Fruit fly (Drosophila melanogaster): Measurements from ENCODE around the gene Set8.

Set8 gene

dm6 chr3R:14291431-14291830, 24.4 kb upstream of the Set8 start (continued):
- TF ChIP-seq Eip74EF (GFP tag; optimal IDR thresholded peaks at IDR 0.05) (peak in 1 of 2 experiments; percentile 22), CG14710 (tag; optimal IDR thresholded peaks at IDR 0.05) (no peak), Xbp1 (GFP tag; optimal IDR thresholded peaks at IDR 0.05) (peak; percentile 9), CG5180 (GFP tag; optimal IDR thresholded peaks at IDR 0.05) (peak; percentile 6), CG17385 (GFP tag; optimal IDR thresholded peaks at IDR 0.05) (peak; percentile 3), sens (GFP tag) (peak; percentile 52), corto (GFP tag; optimal IDR thresholded peaks at IDR 0.05) (peak; percentile 45), Ada2b (GFP tag; IDR thresholded peaks at IDR 0.05) (peak; percentile 30; the same call in 1 of the 2 replicates), Drgx (GFP tag; IDR thresholded peaks at IDR 0.05) (peak; percentile 81), Ssrp (tag; optimal IDR thresholded peaks at IDR 0.05) (peak; percentile 22), CG7839 (tag; optimal IDR thresholded peaks at IDR 0.05) (peak; percentile 26), lmd (GFP tag; IDR thresholded peaks at IDR 0.05) (peak; percentile 22; the same call in 1 of the 2 replicates), bab2 (GFP tag; optimal IDR thresholded peaks at IDR 0.05) (no peak), Hr51 (GFP tag; optimal IDR thresholded peaks at IDR 0.05) (peak in 1 of 2 experiments; percentile 47), CG8765 (GFP tag; IDR thresholded peaks at IDR 0.05) (no peak), Jarid2 (GFP tag; optimal IDR thresholded peaks at IDR 0.05) (no peak), CG4617 (GFP tag; optimal IDR thresholded peaks at IDR 0.05; ENCODE audit: borderline replicate concordance) (no peak), row (GFP tag; IDR thresholded peaks at IDR 0.05) (peak; percentile 48; the same call in 2 of the 3 replicates), yki (optimal IDR thresholded peaks at IDR 0.05) (no peak), tap (tag; optimal IDR thresholded peaks at IDR 0.05) (peak; percentile 21), dysf (GFP tag; IDR thresholded peaks at IDR 0.05) (peak; percentile 34; the same call in 1 of the 3 replicates), CG6854 (GFP tag; optimal IDR thresholded peaks at IDR 0.05) (no peak), knrl (GFP tag; IDR thresholded peaks at IDR 0.05; ENCODE audit: partially characterized antibody) (no peak), CTCF (GFP tag; optimal IDR thresholded peaks at IDR 0.05) (no peak), chinmo (GFP tag; IDR thresholded peaks at IDR 0.05; ENCODE audit: partially characterized antibody) (0 out of 4 replicates have a peak, but pooled peaks have one; percentile 52), Blimp-1 (GFP tag; optimal IDR thresholded peaks at IDR 0.05) (peak; percentile 33), unc-4 (GFP tag; IDR thresholded peaks at IDR 0.05; ENCODE audit: partially characterized antibody) (no peak), dmrt99B (tag; optimal IDR thresholded peaks at IDR 0.05) (peak; percentile 19), prd (optimal IDR thresholded peaks at IDR 0.05) (no peak), prd (GFP tag; IDR thresholded peaks at IDR 0.05) (peak; percentile 28; the same call in 1 of the 3 replicates), CG15514 (GFP tag; optimal IDR thresholded peaks at IDR 0.05) (peak; percentile 15), Rx (GFP tag; IDR thresholded peaks at IDR 0.05) (peak; percentile 3; the same call in 1 of the 2 replicates), sug (tag; optimal IDR thresholded peaks at IDR 0.05) (no peak), CG11504 (tag; optimal IDR thresholded peaks at IDR 0.05) (peak; percentile 54), CG13424 (tag; optimal IDR thresholded peaks at IDR 0.05) (peak; percentile 17), CG12659 (GFP tag; optimal IDR thresholded peaks at IDR 0.05) (peak; percentile 6), CG10366 (GFP tag; IDR thresholded peaks at IDR 0.05) (no peak), CG2202 (tag; optimal IDR thresholded peaks at IDR 0.05) (no peak), bsh (GFP tag; optimal IDR thresholded peaks at IDR 0.05) (peak; percentile 19 to 72), CG18599 (GFP tag; optimal IDR thresholded peaks at IDR 0.05) (peak; percentile 49), gem (tag; optimal IDR thresholded peaks at IDR 0.05) (peak; percentile 26), E2f2 (GFP tag; IDR thresholded peaks at IDR 0.05) (no peak), CG14014 (GFP tag; IDR thresholded peaks at IDR 0.05) (no peak), Fer3 (tag; optimal IDR thresholded peaks at IDR 0.05) (peak; percentile 7), unpg (GFP tag; optimal IDR thresholded peaks at IDR 0.05) (peak; percentile 32), Gug (GFP tag; IDR thresholded peaks at IDR 0.05) (no peak), Meics (GFP tag; optimal IDR thresholded peaks at IDR 0.05) (no peak), CG8281 (tag; optimal IDR thresholded peaks at IDR 0.05) (no peak), CG11696 (GFP tag; IDR thresholded peaks at IDR 0.05) (peak; percentile 51), CG4730 (GFP tag; IDR thresholded peaks at IDR 0.05) (no peak)

Measured in whole organism, embryonic.